Fruit fly (Drosophila melanogaster): ENCODE measurements around the gene CG14692.
A peak's percentile ranks its signal among the peaks of the same experiment; 100 is the strongest.

CG14692 gene

dm6 chr3R:10849515-10849973 lies 45.8 kb upstream of the CG14692 start, which contains the start of gene CG42394 (continued):
- TF ChIP-seq CG10543 (GFP tag; optimal IDR thresholded peaks at IDR 0.05) = peak; percentile 85
- peak; percentile 94 for TF ChIP-seq CG11456 (GFP tag; IDR thresholded peaks at IDR 0.05)
- peak; percentile 97 for TF ChIP-seq dmrt99B (tag; optimal IDR thresholded peaks at IDR 0.05)
- TF ChIP-seq nerfin-1 (tag; optimal IDR thresholded peaks at IDR 0.05) = peak; percentile 92
- TF ChIP-seq CG6854 (GFP tag; optimal IDR thresholded peaks at IDR 0.05) = peak; percentile 97
- TF ChIP-seq Bteb2 (GFP tag; optimal IDR thresholded peaks at IDR 0.05) = peak; percentile 81
- TF ChIP-seq CG7928 (GFP tag; optimal IDR thresholded peaks at IDR 0.05) = peak; percentile 73
- TF ChIP-seq ap (GFP tag; IDR thresholded peaks at IDR 0.05) = peak; percentile 88
- TF ChIP-seq CG15269 (tag; optimal IDR thresholded peaks at IDR 0.05) = peak; percentile 94
- peak; percentile 93 for TF ChIP-seq CG8359 (GFP tag; optimal IDR thresholded peaks at IDR 0.05; ENCODE audit: borderline replicate concordance)
- TF ChIP-seq trem (tag; optimal IDR thresholded peaks at IDR 0.05) = peak; percentile 95
- peak; percentile 78 for TF ChIP-seq CG3838 (GFP tag; optimal IDR thresholded peaks at IDR 0.05)
- peak; percentile 97 for TF ChIP-seq Meics (GFP tag; optimal IDR thresholded peaks at IDR 0.05)
- TF ChIP-seq danr (GFP tag; IDR thresholded peaks at IDR 0.05) = peak; percentile 87
- TF ChIP-seq CG17359 (tag; optimal IDR thresholded peaks at IDR 0.05) = peak; percentile 96
- TF ChIP-seq CG10462 (GFP tag; optimal IDR thresholded peaks at IDR 0.05) = peak; percentile 89
- peak; percentile 92 for TF ChIP-seq Hand (GFP tag; optimal IDR thresholded peaks at IDR 0.05)
- TF ChIP-seq CG6791 (GFP tag; IDR thresholded peaks at IDR 0.05; ENCODE audit: partially characterized antibody) = peak; percentile 48; the same call in 1 of the 3 replicates
- peak; percentile 74 for TF ChIP-seq gt (GFP tag; IDR thresholded peaks at IDR 0.05)
- no peak for TF ChIP-seq ato (GFP tag; IDR thresholded peaks at IDR 0.05; ENCODE audit: partially characterized antibody)
- peak; percentile 77 for TF ChIP-seq CG8281 (tag; optimal IDR thresholded peaks at IDR 0.05)
- peak; percentile 89 for TF ChIP-seq CG32772 (GFP tag; IDR thresholded peaks at IDR 0.05)
- TF ChIP-seq Deaf1 (tag; optimal IDR thresholded peaks at IDR 0.05) = peak; percentile 86
- no peak for TF ChIP-seq kni (GFP tag; optimal IDR thresholded peaks at IDR 0.05)
- peak; percentile 88 for TF ChIP-seq CG6272 (GFP tag; IDR thresholded peaks at IDR 0.05)
- no peak for TF ChIP-seq CG1603 (tag; optimal IDR thresholded peaks at IDR 0.05)
- TF ChIP-seq pb (GFP tag; optimal IDR thresholded peaks at IDR 0.05) = no peak
- TF ChIP-seq Six4 (GFP tag; optimal IDR thresholded peaks at IDR 0.05) = peak; percentile 95
- TF ChIP-seq hbn (GFP tag; IDR thresholded peaks at IDR 0.05; ENCODE audit: partially characterized antibody) = no peak
- peak; percentile 16 for TF ChIP-seq dm (GFP tag; optimal IDR thresholded peaks at IDR 0.05)
- peak; percentile 93 for TF ChIP-seq H2.0 (GFP tag; IDR thresholded peaks at IDR 0.05)
- peak; percentile 79 for TF ChIP-seq tup (GFP tag; optimal IDR thresholded peaks at IDR 0.05)
- peak; percentile 95 for TF ChIP-seq unpg (GFP tag; optimal IDR thresholded peaks at IDR 0.05)
- TF ChIP-seq cg (GFP tag; optimal IDR thresholded peaks at IDR 0.05) = no peak
- TF ChIP-seq ranshi (GFP tag; IDR thresholded peaks at IDR 0.05) = peak; percentile 96
- TF ChIP-seq CG4617 (GFP tag; optimal IDR thresholded peaks at IDR 0.05; ENCODE audit: borderline replicate concordance) = peak; percentile 67
- TF ChIP-seq Jarid2 (GFP tag; optimal IDR thresholded peaks at IDR 0.05) = peak; percentile 83
- TF ChIP-seq gce (GFP tag; IDR thresholded peaks at IDR 0.05) = peak; percentile 90
- TF ChIP-seq Gug (GFP tag; IDR thresholded peaks at IDR 0.05) = peak; percentile 84; the same call in 3 of the 4 replicates
- TF ChIP-seq eyg (GFP tag; optimal IDR thresholded peaks at IDR 0.05) = no peak
- TF ChIP-seq repo (GFP tag; optimal IDR thresholded peaks at IDR 0.05) = peak; percentile 39
- peak; percentile 38 for TF ChIP-seq Side (GFP tag; optimal IDR thresholded peaks at IDR 0.05)
- peak; percentile 97 for TF ChIP-seq sens (GFP tag)
- peak; percentile 87 for TF ChIP-seq Fer2 (tag; optimal IDR thresholded peaks at IDR 0.05)
- TF ChIP-seq CkIIα-i1 (GFP tag; IDR thresholded peaks at IDR 0.05) = peak; percentile 76
- TF ChIP-seq pros (GFP tag; optimal IDR thresholded peaks at IDR 0.05) = peak; percentile 34
- peak; percentile 85 for TF ChIP-seq kay (GFP tag; optimal IDR thresholded peaks at IDR 0.05)
- peak; percentile 85 for TF ChIP-seq CG4730 (GFP tag; IDR thresholded peaks at IDR 0.05)
- TF ChIP-seq so (GFP tag; IDR thresholded peaks at IDR 0.05) = peak; percentile 95; the same call in 2 of the 3 replicates
- TF ChIP-seq CG15073 (GFP tag; optimal IDR thresholded peaks at IDR 0.05) = peak; percentile 53
